Fruit fly (Drosophila melanogaster) S2 (cell line): Measurements from ENCODE around the gene CG9915.

Experiments
- CG8478 ChIP-seq: fragments of >200 bp; optimal IDR thresholded peaks from 2 replicates; lab custom pipeline; 2018
- CTCF ChIP-seq, 2 experiments: fragments of >200 bp; optimal IDR thresholded peaks; 2 replicates each; lab custom pipeline; 2018

DNA sequence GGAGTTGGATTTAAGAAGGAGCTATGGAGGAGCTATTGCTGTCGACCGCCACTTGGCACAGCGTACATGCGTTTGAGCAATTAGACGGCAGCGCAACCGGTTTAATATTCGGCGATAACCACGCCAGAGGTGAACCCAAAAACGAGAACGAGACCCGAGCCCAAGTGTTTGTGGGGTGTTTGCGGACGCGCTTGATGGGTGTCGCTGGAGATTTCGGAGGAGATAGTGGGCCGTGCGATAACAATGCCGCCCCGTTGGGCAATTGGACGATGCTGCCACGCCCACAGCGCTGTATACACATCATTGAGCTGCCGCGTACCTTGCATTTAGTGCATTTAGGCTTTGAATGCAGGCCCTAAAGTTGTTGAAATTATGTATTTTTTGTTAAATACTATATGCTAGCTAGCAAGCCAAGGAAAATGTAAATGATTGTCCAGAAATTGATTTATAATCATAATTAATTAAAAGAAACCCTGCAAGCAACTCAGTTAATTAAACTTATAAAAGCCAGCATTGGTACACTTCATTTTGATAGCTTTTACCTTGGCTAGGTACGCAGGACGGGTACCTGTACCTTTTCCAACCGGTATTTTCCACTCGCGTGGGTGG lies 4.5 kb downstream of the CG9915 start, which contains the start of gene Had1:
- TF ChIP-seq CTCF (optimal IDR thresholded peaks at IDR 0.05; lab: Kevin White, UChicago) (no peak), CG8478 (no peak)
